Fruit fly (Drosophila melanogaster): Measurements from ENCODE around the gene CG7322.

DNA sequence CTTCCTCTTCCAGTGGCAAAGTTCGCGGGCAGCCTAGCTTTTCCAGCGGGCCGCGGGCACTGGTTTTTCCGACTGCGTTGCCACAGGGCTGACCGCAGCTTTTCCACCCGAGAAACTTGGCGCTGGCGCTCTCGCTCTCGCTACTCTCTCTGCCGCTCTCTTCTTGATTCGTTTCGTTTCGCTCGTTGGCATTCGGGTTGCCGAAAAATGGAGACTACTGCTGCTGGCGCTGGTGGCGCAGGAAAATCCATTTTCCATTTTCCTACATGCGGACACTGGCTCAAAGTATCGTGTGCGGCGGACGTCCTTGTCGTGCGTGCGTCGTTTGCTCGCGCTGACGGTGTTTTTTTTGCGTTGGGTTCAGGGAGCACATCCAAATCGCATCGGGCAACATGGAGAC, 44.5 kb downstream of the CG7322 start, which contains the start of gene CG42450:
- TF ChIP-seq Pif1A (GFP tag; optimal IDR thresholded peaks at IDR 0.05): no peak
- no peak for TF ChIP-seq CG17806 (tag; optimal IDR thresholded peaks at IDR 0.05)
- TF ChIP-seq CG15710 (tag; optimal IDR thresholded peaks at IDR 0.05): no peak
- no peak for TF ChIP-seq CG8301 (tag; optimal IDR thresholded peaks at IDR 0.05)
- TF ChIP-seq fd96Ca (GFP tag; IDR thresholded peaks at IDR 0.05): no peak
- 0 out of 3 replicates have a peak, but pooled peaks have one; percentile 15 for TF ChIP-seq CG4496 (GFP tag; IDR thresholded peaks at IDR 0.05)
- no peak for TF ChIP-seq CG32121 (GFP tag; IDR thresholded peaks at IDR 0.05)
- TF ChIP-seq Snoo (tag; optimal IDR thresholded peaks at IDR 0.05): no peak
- no peak for TF ChIP-seq CG34367 (tag; optimal IDR thresholded peaks at IDR 0.05)
- TF ChIP-seq gl (tag; optimal IDR thresholded peaks at IDR 0.05): no peak

Data from whole organism, pupa.